Fruit fly (Drosophila melanogaster) whole organism, prepupa: Measurements from ENCODE around the gene dUTPase.

Experiments used
- Blimp-1 ChIP-seq: fragments of 200-800 bp; sonication (Bioruptor generic); optimal IDR thresholded peaks from 3 replicates; lab custom pipeline; 2017; ENCODE audit warnings: missing biosample characterization, missing genetic modification characterization, mild to moderate bottlenecking, moderate library complexity, missing genetic modification reagents
- CG10669 ChIP-seq: fragments of 200-800 bp; sonication (Bioruptor generic); optimal IDR thresholded peaks from 3 replicates; lab custom pipeline; 2018; ENCODE audit warnings: missing biosample characterization, mild to moderate bottlenecking, missing genetic modification characterization, moderate library complexity
- CG11902 ChIP-seq: fragments of 200-800 bp; sonication (Bioruptor generic); optimal IDR thresholded peaks from 3 replicates; lab custom pipeline; 2016; ENCODE audit warnings: missing biosample characterization, missing genetic modification characterization
- CG1621 ChIP-seq: fragments of 200-800 bp; sonication (Bioruptor generic); optimal IDR thresholded peaks from 3 replicates; lab custom pipeline; 2018; ENCODE audit warnings: missing biosample characterization, mild to moderate bottlenecking, missing genetic modification characterization
- CG16779 ChIP-seq: fragments of 200-800 bp; sonication (Bioruptor generic); optimal IDR thresholded peaks from 3 replicates; lab custom pipeline; 2017; ENCODE audit warnings: missing biosample characterization, mild to moderate bottlenecking, missing genetic modification characterization
- CG32006 ChIP-seq: fragments of 200-800 bp; sonication (Bioruptor generic); optimal IDR thresholded peaks from 3 replicates; lab custom pipeline; 2017; ENCODE audit warnings: missing biosample characterization, mild to moderate bottlenecking, missing genetic modification characterization
- CG34406 ChIP-seq: fragments of 200-800 bp; sonication (Bioruptor generic); optimal IDR thresholded peaks from 3 replicates; lab custom pipeline; 2016; ENCODE audit warnings: missing biosample characterization, missing genetic modification characterization
- CG3919 ChIP-seq: fragments of 200-800 bp; sonication (Bioruptor generic); optimal IDR thresholded peaks from 3 replicates; lab custom pipeline; 2016; ENCODE audit warnings: missing biosample characterization, missing genetic modification characterization
- CG6163 ChIP-seq: fragments of 200-800 bp; sonication (Bioruptor generic); IDR thresholded peaks from 3 replicates; pipeline ENCODE4 v1.3.6; 2022; ENCODE audit warnings: missing biosample characterization, missing genetic modification characterization
- CG6792 ChIP-seq: fragments of 200-800 bp; sonication (Bioruptor generic); optimal IDR thresholded peaks from 3 replicates; lab custom pipeline; 2016; ENCODE audit warnings: missing biosample characterization, missing genetic modification characterization
- CG6808 ChIP-seq: fragments of 200-800 bp; sonication (Bioruptor generic); optimal IDR thresholded peaks from 3 replicates; lab custom pipeline; 2017; ENCODE audit warnings: missing biosample characterization, missing genetic modification characterization, mild to moderate bottlenecking, moderate library complexity, missing genetic modification reagents
- CG6854 ChIP-seq: fragments of 200-800 bp; sonication (Bioruptor generic); optimal IDR thresholded peaks from 2 replicates; lab custom pipeline; 2017; ENCODE audit warnings: missing biosample characterization, mild to moderate bottlenecking, missing genetic modification characterization
- CG7368 ChIP-seq: fragments of 200-800 bp; sonication (Bioruptor generic); optimal IDR thresholded peaks from 3 replicates; lab custom pipeline; 2016; ENCODE audit warnings: missing biosample characterization, missing genetic modification characterization
- CG8319 ChIP-seq: fragments of 200-800 bp; sonication (Bioruptor generic); optimal IDR thresholded peaks from 3 replicates; lab custom pipeline; 2016; ENCODE audit warnings: missing biosample characterization, missing genetic modification characterization
- CG8632 ChIP-seq: fragments of 200-800 bp; sonication (Bioruptor generic); optimal IDR thresholded peaks from 3 replicates; lab custom pipeline; 2016; ENCODE audit warnings: missing biosample characterization, missing genetic modification characterization
- CG9139 ChIP-seq: fragments of 200-800 bp; sonication (Bioruptor generic); optimal IDR thresholded peaks from 3 replicates; lab custom pipeline; 2017; ENCODE audit warnings: missing biosample characterization, mild to moderate bottlenecking, missing genetic modification characterization
- Eip93F ChIP-seq: fragments of 200-800 bp; sonication (Bioruptor generic); optimal IDR thresholded peaks from 2 replicates; lab custom pipeline; 2016; ENCODE audit warnings: missing biosample characterization, mild to moderate bottlenecking, missing genetic modification characterization
- Ets21C ChIP-seq: fragments of 200-800 bp; sonication (Bioruptor generic); optimal IDR thresholded peaks from 3 replicates; lab custom pipeline; 2016; ENCODE audit warnings: missing biosample characterization, missing genetic modification characterization
- Hr38 ChIP-seq: sonication (Bioruptor generic); optimal IDR thresholded peaks from 2 replicates; lab custom pipeline; 2016; ENCODE audit warnings: missing biosample characterization, missing genetic modification characterization
- Hr39 ChIP-seq: fragments of 200-800 bp; sonication (Bioruptor generic); optimal IDR thresholded peaks from 2 replicates; lab custom pipeline; 2016; ENCODE audit warnings: missing biosample characterization, missing genetic modification characterization
- Hr4 ChIP-seq: fragments of 200-800 bp; sonication (Bioruptor generic); optimal IDR thresholded peaks from 3 replicates; lab custom pipeline; 2016; ENCODE audit warnings: missing biosample characterization, missing genetic modification characterization
- Lpt ChIP-seq: fragments of 200-800 bp; sonication (Bioruptor generic); optimal IDR thresholded peaks from 3 replicates; lab custom pipeline; 2016; ENCODE audit warnings: missing biosample characterization, missing genetic modification characterization
- Met ChIP-seq: fragments of 200-800 bp; sonication (Bioruptor generic); optimal IDR thresholded peaks from 3 replicates; lab custom pipeline; 2016; ENCODE audit warnings: missing biosample characterization, missing genetic modification characterization
- Smox ChIP-seq: fragments of 200-800 bp; sonication (Bioruptor generic); optimal IDR thresholded peaks from 3 replicates; lab custom pipeline; 2016; ENCODE audit warnings: missing biosample characterization, missing genetic modification characterization
- Sox102F ChIP-seq: fragments of 200-800 bp; sonication (Bioruptor generic); optimal IDR thresholded peaks from 2 replicates; lab custom pipeline; 2016; ENCODE audit warnings: missing biosample characterization, mild to moderate bottlenecking, missing genetic modification characterization
- Sox14 ChIP-seq: fragments of 200-800 bp; sonication (Bioruptor generic); optimal IDR thresholded peaks from 3 replicates; lab custom pipeline; 2016; ENCODE audit warnings: missing biosample characterization, missing genetic modification characterization
- Sox15 ChIP-seq: fragments of 200-800 bp; sonication (Bioruptor generic); optimal IDR thresholded peaks from 3 replicates; lab custom pipeline; 2016; ENCODE audit warnings: missing biosample characterization, missing genetic modification characterization
- achi ChIP-seq: fragments of 200-800 bp; sonication (Bioruptor generic); optimal IDR thresholded peaks from 3 replicates; lab custom pipeline; 2016; ENCODE audit warnings: missing biosample characterization, missing genetic modification characterization
- cyc ChIP-seq: fragments of 200-800 bp; sonication (Bioruptor generic); optimal IDR thresholded peaks from 3 replicates; lab custom pipeline; 2016; ENCODE audit warnings: missing biosample characterization, missing genetic modification characterization
- dac ChIP-seq: fragments of 200-800 bp; sonication (Bioruptor generic); optimal IDR thresholded peaks from 2 replicates; lab custom pipeline; 2017; ENCODE audit warnings: missing biosample characterization, mild to moderate bottlenecking, missing genetic modification characterization
- esn ChIP-seq: fragments of 200-800 bp; sonication (Bioruptor generic); optimal IDR thresholded peaks from 2 replicates; lab custom pipeline; 2016; ENCODE audit warnings: missing biosample characterization, mild to moderate bottlenecking, missing genetic modification characterization, moderate library complexity
- lz ChIP-seq: fragments of 200-800 bp; sonication (Bioruptor generic); optimal IDR thresholded peaks from 3 replicates; lab custom pipeline; 2016; ENCODE audit warnings: missing biosample characterization, missing genetic modification characterization
- net ChIP-seq: fragments of 200-800 bp; sonication (Bioruptor generic); optimal IDR thresholded peaks from 3 replicates; lab custom pipeline; 2016; ENCODE audit warnings: missing biosample characterization, missing genetic modification characterization
- salr ChIP-seq, 2 experiments: fragments of 200-800 bp; sonication (Bioruptor generic); optimal IDR thresholded peaks; 3 replicates each; lab custom pipeline; 2016 to 2018; ENCODE audit warnings: missing biosample characterization in 2 of 2, missing genetic modification characterization in 2 of 2, mild to moderate bottlenecking in 1 of 2
- ss ChIP-seq, 2 experiments: fragments of 200-800 bp; sonication (Bioruptor generic); optimal IDR thresholded peaks; 2 replicates in 1 of 2; 3 replicates in 1 of 2; lab custom pipeline; 2017 to 2018; ENCODE audit warnings: mild to moderate bottlenecking in 2 of 2, missing biosample characterization in 2 of 2, missing genetic modification characterization in 2 of 2, moderate library complexity in 1 of 2
- vri ChIP-seq: fragments of 200-800 bp; sonication (Bioruptor generic); optimal IDR thresholded peaks from 3 replicates; lab custom pipeline; 2016; ENCODE audit warnings: missing biosample characterization, mild to moderate bottlenecking, missing genetic modification characterization

The dUTPase gene

DNA sequence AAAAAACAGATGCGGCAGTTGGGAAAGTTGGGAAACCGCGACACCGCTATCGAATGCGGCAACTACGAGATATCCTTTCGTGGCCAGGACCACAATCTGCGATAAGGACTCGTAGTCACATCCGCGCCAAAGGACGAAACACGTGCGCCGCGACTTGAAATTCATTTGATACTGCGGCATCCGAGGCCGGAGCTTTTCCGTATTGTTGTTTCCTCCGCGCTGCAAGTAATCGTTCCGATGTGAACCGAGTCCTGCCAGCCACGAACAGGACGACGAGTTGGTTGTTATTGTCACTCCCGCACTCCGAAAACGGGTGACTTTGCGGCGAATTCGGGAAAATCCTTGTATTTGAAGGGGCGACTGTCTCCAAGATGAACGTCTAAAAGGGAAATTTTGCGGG, 47.1 kb upstream of the dUTPase start, which contains the start of gene dpr2:
dpr2 (minus strand) TSS at position 175 of the 400 bp plus-strand sequence.
- TF ChIP-seq Met, result no peak
- no peak for TF ChIP-seq CG8632 (GFP tag; lab: Kevin White, UChicago)
- no peak for TF ChIP-seq net (GFP tag; lab: Kevin White, UChicago)
- TF ChIP-seq CG11902, result no peak
- TF ChIP-seq dac (GFP tag; lab: Kevin White, UChicago), result no peak
- TF ChIP-seq cyc (GFP tag; lab: Kevin White, UChicago), result no peak
- no peak for TF ChIP-seq vri (GFP tag; lab: Kevin White, UChicago)
- no peak for TF ChIP-seq ss (GFP tag; optimal IDR thresholded peaks at IDR 0.05; lab: Kevin White, UChicago)
- no peak for TF ChIP-seq Sox102F
- no peak for TF ChIP-seq lz
- TF ChIP-seq CG7368 (GFP tag; lab: Kevin White, UChicago), result no peak
- TF ChIP-seq Hr39 (GFP tag; lab: Kevin White, UChicago), result no peak
- no peak for TF ChIP-seq Hr4 (GFP tag; lab: Kevin White, UChicago)
- no peak for TF ChIP-seq CG9139
- no peak for TF ChIP-seq Eip93F (GFP tag; lab: Kevin White, UChicago)
- no peak for TF ChIP-seq CG6854 (GFP tag; lab: Kevin White, UChicago)
- TF ChIP-seq CG6792 (GFP tag; lab: Kevin White, UChicago), result no peak
- TF ChIP-seq Smox (GFP tag; lab: Kevin White, UChicago), result no peak
- no peak for TF ChIP-seq CG34406 (GFP tag; lab: Kevin White, UChicago)

DNA sequence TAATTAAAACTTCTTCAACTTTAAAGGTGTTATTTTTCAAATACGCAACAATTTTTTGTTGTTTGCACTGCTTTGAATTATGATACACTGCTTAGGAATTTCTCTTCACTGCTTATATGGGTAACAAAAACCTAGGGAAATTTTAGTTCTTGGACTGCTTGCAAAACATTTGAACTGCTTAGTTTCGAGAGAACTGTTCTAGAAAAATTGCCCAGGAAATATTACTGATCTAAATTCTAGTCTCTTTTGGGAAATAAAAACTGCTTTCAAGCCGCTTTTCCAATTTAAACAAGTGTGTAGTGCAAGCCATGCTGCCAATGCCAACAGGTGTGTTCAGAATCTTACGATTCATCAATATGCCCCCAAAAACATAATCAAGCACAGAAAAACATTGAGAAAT, 46.6 kb upstream of the dUTPase start:
- no peak for TF ChIP-seq Sox102F
- TF ChIP-seq CG1621, result no peak
- no peak for TF ChIP-seq vri (GFP tag; lab: Kevin White, UChicago)
- TF ChIP-seq salr (GFP tag; optimal IDR thresholded peaks at IDR 0.05; lab: Kevin White, UChicago), result no peak
- TF ChIP-seq esn (GFP tag; lab: Kevin White, UChicago), result no peak

DNA sequence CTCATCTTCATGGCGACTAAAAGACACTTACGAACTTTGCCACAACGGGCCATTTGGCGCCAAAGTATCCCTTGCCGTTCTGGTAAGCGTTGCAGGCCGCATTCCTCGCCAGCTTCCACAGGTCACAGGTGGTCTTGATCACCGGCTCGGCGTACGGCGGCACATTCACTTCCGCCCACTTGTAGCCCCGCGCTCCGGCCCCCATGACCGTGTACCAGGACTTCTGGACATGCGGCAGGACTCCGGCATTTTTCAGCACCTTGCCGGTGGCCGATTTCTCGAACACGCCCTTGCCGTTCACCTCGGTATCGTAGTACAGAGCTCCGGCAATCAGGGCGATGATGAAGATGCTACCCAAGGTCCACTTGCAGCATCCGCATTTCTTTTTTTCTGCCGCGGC, 45.1 kb upstream of the dUTPase start:
- TF ChIP-seq Hr38 (GFP tag; lab: Kevin White, UChicago), result no peak
- no peak for TF ChIP-seq CG3919 (GFP tag; lab: Kevin White, UChicago)
- TF ChIP-seq Sox14 (GFP tag; lab: Kevin White, UChicago), result no peak
- no peak for TF ChIP-seq CG8632 (GFP tag; lab: Kevin White, UChicago)
- TF ChIP-seq CG10669, result no peak
- no peak for TF ChIP-seq Blimp-1 (GFP tag; lab: Kevin White, UChicago)
- no peak for TF ChIP-seq CG6808 (GFP tag; lab: Kevin White, UChicago)
- TF ChIP-seq dac (GFP tag; lab: Kevin White, UChicago), result no peak
- no peak for TF ChIP-seq CG16779
- no peak for TF ChIP-seq CG34406 (GFP tag; lab: Kevin White, UChicago)
- TF ChIP-seq Ets21C (GFP tag; lab: Kevin White, UChicago), result no peak
- TF ChIP-seq esn (GFP tag; lab: Kevin White, UChicago), result no peak
- TF ChIP-seq Eip93F (GFP tag; lab: Kevin White, UChicago), result no peak
- TF ChIP-seq Sox15 (GFP tag; lab: Kevin White, UChicago), result no peak
- TF ChIP-seq CG8319 (GFP tag; lab: Kevin White, UChicago), result no peak
- no peak for TF ChIP-seq CG32006 (GFP tag; lab: Kevin White, UChicago)
- TF ChIP-seq CG6163, result no peak
- no peak for TF ChIP-seq Lpt
- no peak for TF ChIP-seq achi
